Fruit fly (Drosophila melanogaster) whole organism, embryonic: ENCODE results near the gene CG3556.
A peak's percentile ranks its signal among the peaks of the same experiment; 100 is the strongest.

Source experiments
- Antp ChIP-seq: fragments of 200-800 bp; sonication (Bioruptor generic); optimal IDR thresholded peaks from 3 replicates; lab custom pipeline; 2016; ENCODE audit warnings: missing biosample characterization, missing genetic modification characterization
- B-H2 ChIP-seq: fragments of 200-800 bp; sonication (Bioruptor generic); optimal IDR thresholded peaks from 2 replicates; lab custom pipeline; 2018; ENCODE audit warnings: missing biosample characterization, mild to moderate bottlenecking, missing genetic modification characterization
- BtbVII ChIP-seq: fragments of 200-800 bp; sonication (Bioruptor generic); optimal IDR thresholded peaks from 3 replicates; lab custom pipeline; 2017; ENCODE audit warnings: missing biosample characterization, mild to moderate bottlenecking, missing genetic modification characterization
- CG10267 ChIP-seq: fragments of 200-800 bp; sonication (Bioruptor generic); optimal IDR thresholded peaks from 2 replicates; lab custom pipeline; 2018; ENCODE audit warnings: missing biosample characterization, mild to moderate bottlenecking, missing genetic modification characterization, moderate library complexity
- CG13123 ChIP-seq: fragments of 200-800 bp; sonication (Bioruptor generic); optimal IDR thresholded peaks from 2 replicates; lab custom pipeline; 2016; ENCODE audit warnings: missing biosample characterization, missing genetic modification characterization
- CG13424 ChIP-seq: fragments of 200-800 bp; sonication (Bioruptor generic); optimal IDR thresholded peaks from 2 replicates; lab custom pipeline; 2019; ENCODE audit warnings: missing biosample characterization, mild to moderate bottlenecking, missing genetic modification characterization, moderate library complexity
- CG14667 ChIP-seq: fragments of 200-800 bp; sonication (Bioruptor generic); IDR thresholded peaks from 2 replicates; pipeline ENCODE4 v1.3.6; 2022; ENCODE audit warnings: missing biosample characterization, missing genetic modification characterization
- CG14860 ChIP-seq: fragments of 200-800 bp; sonication (Bioruptor generic); IDR thresholded peaks from 3 replicates; pipeline ENCODE4 v1.3.6; 2022; ENCODE audit warnings: missing biosample characterization, missing genetic modification characterization; ENCODE audit not compliant: partially characterized antibody
- CG16813 ChIP-seq: fragments of 200-800 bp; sonication (Bioruptor generic); IDR thresholded peaks from 3 replicates; pipeline ENCODE4 v1.3.6; 2022; ENCODE audit warnings: missing biosample characterization, missing genetic modification characterization; ENCODE audit not compliant: partially characterized antibody
- CG17802 ChIP-seq: fragments of 200-800 bp; sonication (Bioruptor generic); optimal IDR thresholded peaks from 2 replicates; lab custom pipeline; 2018; ENCODE audit warnings: missing biosample characterization, mild to moderate bottlenecking, missing genetic modification characterization, moderate library complexity
- CG2678 ChIP-seq: fragments of 200-800 bp; sonication (Bioruptor generic); optimal IDR thresholded peaks from 3 replicates; lab custom pipeline; 2019; ENCODE audit warnings: missing biosample characterization, mild to moderate bottlenecking, missing genetic modification characterization, moderate library complexity
- CG30020 ChIP-seq: fragments of 200-800 bp; optimal IDR thresholded peaks from 2 replicates; lab custom pipeline; 2019; ENCODE audit warnings: missing biosample characterization, mild to moderate bottlenecking, missing genetic modification characterization, moderate library complexity
- CG30403 ChIP-seq: fragments of 200-800 bp; sonication (Bioruptor generic); optimal IDR thresholded peaks from 3 replicates; lab custom pipeline; 2016; ENCODE audit warnings: missing biosample characterization, missing genetic modification characterization
- CG30431 ChIP-seq: fragments of 200-800 bp; sonication (Bioruptor generic); optimal IDR thresholded peaks from 2 replicates; lab custom pipeline; 2017; ENCODE audit warnings: missing biosample characterization, missing genetic modification characterization
- CG42726 ChIP-seq: fragments of 200-800 bp; sonication (Bioruptor generic); IDR thresholded peaks from 2 replicates; pipeline ENCODE4 v1.3.6; 2022; ENCODE audit warnings: missing biosample characterization, missing genetic modification characterization; ENCODE audit not compliant: partially characterized antibody
- CG4360 ChIP-seq: fragments of 200-800 bp; sonication (Bioruptor generic); IDR thresholded peaks from 2 replicates; pipeline ENCODE4 v1.3.6; 2022; ENCODE audit warnings: missing biosample characterization, missing genetic modification characterization
- CG6175 ChIP-seq: fragments of 200-800 bp; sonication (Bioruptor generic); IDR thresholded peaks from 3 replicates; pipeline ENCODE4 v1.3.6; 2022; ENCODE audit warnings: missing biosample characterization, missing genetic modification characterization
- CG8089 ChIP-seq: fragments of 200-800 bp; sonication (Bioruptor generic); optimal IDR thresholded peaks from 3 replicates; lab custom pipeline; 2016; ENCODE audit warnings: missing biosample characterization, missing genetic modification characterization
- CG8765 ChIP-seq: fragments of 200-800 bp; sonication (Bioruptor generic); IDR thresholded peaks from 2 replicates; pipeline ENCODE4 v1.3.6; 2022; ENCODE audit warnings: missing biosample characterization, missing genetic modification characterization
- CG9215 ChIP-seq: fragments of 200-800 bp; sonication (Bioruptor generic); IDR thresholded peaks from 2 replicates; pipeline ENCODE4 v1.3.6; 2022; ENCODE audit warnings: missing biosample characterization, missing genetic modification characterization
- Camta ChIP-seq: fragments of 200-800 bp; sonication (Bioruptor generic); optimal IDR thresholded peaks from 2 replicates; lab custom pipeline; 2016; ENCODE audit warnings: missing biosample characterization, missing genetic modification characterization
- D19B ChIP-seq: fragments of 200-800 bp; sonication (Bioruptor generic); optimal IDR thresholded peaks from 2 replicates; lab custom pipeline; 2017; ENCODE audit warnings: missing biosample characterization, mild to moderate bottlenecking, missing genetic modification characterization
- Eip74EF ChIP-seq, 2 experiments: fragments of 200-800 bp in 1 of 2; fragments of >200 bp in 1 of 2; sonication (Bioruptor generic) in 1 of 2; optimal IDR thresholded peaks; 2 replicates each; lab custom pipeline; 2017 to 2019; ENCODE audit warnings: missing biosample characterization in 2 of 2, missing genetic modification characterization in 2 of 2, mild to moderate bottlenecking in 1 of 2, moderate library complexity in 1 of 2
- Fer2 ChIP-seq: fragments of 200-800 bp; sonication (Bioruptor generic); optimal IDR thresholded peaks from 2 replicates; lab custom pipeline; 2018; ENCODE audit warnings: missing biosample characterization, mild to moderate bottlenecking, missing genetic modification characterization, moderate library complexity
- HLH54F ChIP-seq: fragments of 200-800 bp; sonication (Bioruptor generic); optimal IDR thresholded peaks from 3 replicates; lab custom pipeline; 2016; ENCODE audit warnings: missing biosample characterization, missing genetic modification characterization
- HmgD ChIP-seq: fragments of 200-800 bp; sonication (Bioruptor generic); optimal IDR thresholded peaks from 3 replicates; lab custom pipeline; 2016; ENCODE audit warnings: missing biosample characterization, missing genetic modification characterization
- Hsf ChIP-seq: fragments of 200-800 bp; sonication (Bioruptor generic); optimal IDR thresholded peaks from 3 replicates; lab custom pipeline; 2016; ENCODE audit warnings: missing biosample characterization, missing genetic modification characterization
- Mad ChIP-seq: fragments of 200-800 bp; sonication (Bioruptor generic); optimal IDR thresholded peaks from 2 replicates; lab custom pipeline; 2016; ENCODE audit warnings: missing biosample characterization, missing genetic modification characterization
- Med ChIP-seq: fragments of 200-800 bp; sonication (Bioruptor generic); peaks from one replicate; lab custom pipeline; 2016; ENCODE audit warnings: missing biosample characterization, missing genetic modification characterization, mild to moderate bottlenecking, inconsistent platforms, moderate library complexity
- NC2β ChIP-seq: fragments of 200-800 bp; sonication (Bioruptor generic); optimal IDR thresholded peaks from 2 replicates; lab custom pipeline; 2016; ENCODE audit warnings: missing biosample characterization, missing genetic modification characterization
- PHDP ChIP-seq: fragments of 200-800 bp; sonication (Bioruptor generic); optimal IDR thresholded peaks from 3 replicates; lab custom pipeline; 2018; ENCODE audit warnings: missing biosample characterization, mild to moderate bottlenecking, missing genetic modification characterization, moderate library complexity
- Ravus ChIP-seq: fragments of 200-800 bp; sonication (Bioruptor generic); IDR thresholded peaks from 2 replicates; pipeline ENCODE4 v1.3.6; 2022; ENCODE audit warnings: missing biosample characterization, missing genetic modification characterization
- Rx ChIP-seq: fragments of 200-800 bp; sonication (Bioruptor generic); IDR thresholded peaks from 2 replicates; pipeline ENCODE4 v1.3.6; 2022; ENCODE audit warnings: missing biosample characterization, missing genetic modification characterization
- Sin3A ChIP-seq: fragments of >200 bp; optimal IDR thresholded peaks from 2 replicates; lab custom pipeline; 2018
- Sox100B ChIP-seq: fragments of 200-800 bp; sonication (Bioruptor generic); optimal IDR thresholded peaks from 3 replicates; lab custom pipeline; 2018; ENCODE audit warnings: missing biosample characterization, mild to moderate bottlenecking, missing genetic modification characterization
- al ChIP-seq: fragments of 200-800 bp; sonication (Bioruptor generic); IDR thresholded peaks from 2 replicates; pipeline ENCODE4 v1.3.6; 2022; ENCODE audit warnings: missing biosample characterization, missing genetic modification characterization
- amos ChIP-seq: fragments of 200-800 bp; sonication (Bioruptor generic); IDR thresholded peaks from 2 replicates; pipeline ENCODE4 v1.3.6; 2022; ENCODE audit warnings: missing biosample characterization, missing genetic modification characterization; ENCODE audit not compliant: partially characterized antibody
- disco-r ChIP-seq: fragments of 200-800 bp; sonication (Bioruptor generic); optimal IDR thresholded peaks from 2 replicates; lab custom pipeline; 2016; ENCODE audit warnings: missing biosample characterization, missing genetic modification characterization
- fd3F ChIP-seq: fragments of 200-800 bp; sonication (Bioruptor generic); optimal IDR thresholded peaks from 2 replicates; lab custom pipeline; 2018; ENCODE audit warnings: missing biosample characterization, mild to moderate bottlenecking, missing genetic modification characterization, moderate library complexity
- gce ChIP-seq: fragments of 200-800 bp; sonication (Bioruptor generic); IDR thresholded peaks from 3 replicates; pipeline ENCODE4 v1.3.6; 2022; ENCODE audit warnings: missing biosample characterization, missing genetic modification characterization
- h ChIP-seq: fragments of >200 bp; optimal IDR thresholded peaks from 2 replicates; lab custom pipeline; 2017
- kay ChIP-seq: fragments of 200-800 bp; sonication (Bioruptor generic); optimal IDR thresholded peaks from 2 replicates; lab custom pipeline; 2016; ENCODE audit warnings: missing biosample characterization, missing genetic modification characterization
- lab ChIP-seq: fragments of 200-800 bp; sonication (Bioruptor generic); optimal IDR thresholded peaks from 3 replicates; lab custom pipeline; 2017; ENCODE audit warnings: missing biosample characterization, missing genetic modification characterization, mild to moderate bottlenecking, moderate library complexity, missing genetic modification reagents
- mam ChIP-seq: fragments of 200-800 bp; sonication (Bioruptor generic); optimal IDR thresholded peaks from 3 replicates; lab custom pipeline; 2016; ENCODE audit warnings: missing biosample characterization, missing genetic modification characterization
- oc ChIP-seq: fragments of 200-800 bp; sonication (Bioruptor generic); optimal IDR thresholded peaks from 2 replicates; lab custom pipeline; 2018; ENCODE audit warnings: missing biosample characterization, mild to moderate bottlenecking, missing genetic modification characterization, moderate library complexity
- odd ChIP-seq: fragments of 200-800 bp; sonication (Bioruptor generic); optimal IDR thresholded peaks from 2 replicates; lab custom pipeline; 2017; ENCODE audit warnings: missing biosample characterization, mild to moderate bottlenecking, missing genetic modification characterization
- prd ChIP-seq, 3 experiments: fragments of >200 bp in 2 of 3; fragments of 200-800 bp in 1 of 3; sonication (Bioruptor generic) in 1 of 3; optimal IDR thresholded peaks in 2 of 3; IDR thresholded peaks in 1 of 3; 2 replicates in 2 of 3; 3 replicates in 1 of 3; pipeline versions ENCODE4 v1.3.6 to Lab custom; 2017 to 2022; ENCODE audit warnings: missing biosample characterization in 1 of 3, missing genetic modification characterization in 1 of 3
- seq ChIP-seq: fragments of 200-800 bp; sonication (Bioruptor generic); IDR thresholded peaks from 2 replicates; pipeline ENCODE4 v1.3.6; 2022; ENCODE audit warnings: missing biosample characterization, missing genetic modification characterization
- slou ChIP-seq: fragments of 200-800 bp; sonication (Bioruptor generic); optimal IDR thresholded peaks from 3 replicates; lab custom pipeline; 2016; ENCODE audit warnings: missing biosample characterization, missing genetic modification characterization
- stwl ChIP-seq: fragments of 200-800 bp; sonication (Bioruptor generic); optimal IDR thresholded peaks from 3 replicates; lab custom pipeline; 2018; ENCODE audit warnings: missing biosample characterization, mild to moderate bottlenecking, missing genetic modification characterization, moderate library complexity
- ttk ChIP-seq: fragments of 200-800 bp; sonication (Bioruptor generic); IDR thresholded peaks from 2 replicates; pipeline ENCODE4 v2.1.2; 2022; ENCODE audit warnings: missing biosample characterization, missing genetic modification characterization

Gene CG3556

dm6 chrX:4540430-4540932 is 10.4 kb downstream of the CG3556 start, which contains the start of the genes rb and CHOp24 (continued):
- TF ChIP-seq CG13123 (GFP tag; lab: Kevin White, UChicago) (no peak), oc (tag; lab: Kevin White, UChicago) (no peak), CG30431 (GFP tag; lab: Kevin White, UChicago) (no peak), PHDP (tag; lab: Kevin White, UChicago) (no peak), Camta (GFP tag; lab: Kevin White, UChicago) (peak; percentile 10), odd (GFP tag; lab: Kevin White, UChicago) (no peak), Eip74EF (GFP tag; optimal IDR thresholded peaks at IDR 0.05; lab: Kevin White, UChicago) (no peak), CG14860 (GFP tag; lab: Robert Waterston, UW) (peak; percentile 96), mam (GFP tag; lab: Kevin White, UChicago) (peak; percentile 63), fd3F (GFP tag; lab: Kevin White, UChicago) (no peak), ttk (GFP tag; lab: Robert Waterston, UW) (no peak), CG17802 (no peak), Fer2 (tag; lab: Kevin White, UChicago) (no peak), Sox100B (no peak), disco-r (no peak), CG30403 (GFP tag; lab: Kevin White, UChicago) (peak; percentile 14), CG2678 (no peak), CG10267 (peak; percentile 51), CG14667 (GFP tag; lab: Robert Waterston, UW) (no peak), lab (GFP tag; lab: Kevin White, UChicago) (no peak), CG42726 (GFP tag; lab: Robert Waterston, UW) (peak; percentile 66), amos (GFP tag; lab: Robert Waterston, UW) (peak; percentile 84), kay (GFP tag; lab: Kevin White, UChicago) (no peak), CG4360 (GFP tag; lab: Robert Waterston, UW) (no peak), NC2β (GFP tag; lab: Kevin White, UChicago) (no peak), HLH54F (GFP tag; lab: Kevin White, UChicago) (no peak), CG8765 (GFP tag; lab: Robert Waterston, UW) (no peak), Med (GFP tag; lab: Kevin White, UChicago) (peak; percentile 86), B-H2 (GFP tag; lab: Kevin White, UChicago) (no peak), CG9215 (GFP tag; lab: Robert Waterston, UW) (no peak), Sin3A (lab: Kevin White, UChicago) (peak; percentile 81), prd (optimal IDR thresholded peaks at IDR 0.05; lab: Kevin White, UChicago) (no peak), prd (GFP tag; IDR thresholded peaks at IDR 0.05; lab: Robert Waterston, UW) (peak; percentile 24; the same call in 1 of the 3 replicates), CG6175 (GFP tag; lab: Robert Waterston, UW) (no peak), al (GFP tag; lab: Robert Waterston, UW) (no peak), HmgD (peak; percentile 21), slou (no peak), CG30020 (peak; percentile 59), D19B (GFP tag; lab: Kevin White, UChicago) (no peak), stwl (tag; lab: Kevin White, UChicago) (peak; percentile 64), Hsf (GFP tag; lab: Kevin White, UChicago) (peak; percentile 4), seq (GFP tag; lab: Robert Waterston, UW) (no peak), gce (GFP tag; lab: Robert Waterston, UW) (no peak), Rx (GFP tag; lab: Robert Waterston, UW) (no peak), CG8089 (GFP tag; lab: Kevin White, UChicago) (no peak), h (lab: Kevin White, UChicago) (no peak), Antp (GFP tag; lab: Kevin White, UChicago) (peak; percentile 47), CG13424 (no peak), Mad (GFP tag; lab: Kevin White, UChicago) (no peak), Ravus (no peak), CG16813 (peak; percentile 94), BtbVII (GFP tag; lab: Kevin White, UChicago) (no peak)
